Worm (Caenorhabditis elegans): ENCODE measurements around the gene C03G5.14.

DNA sequence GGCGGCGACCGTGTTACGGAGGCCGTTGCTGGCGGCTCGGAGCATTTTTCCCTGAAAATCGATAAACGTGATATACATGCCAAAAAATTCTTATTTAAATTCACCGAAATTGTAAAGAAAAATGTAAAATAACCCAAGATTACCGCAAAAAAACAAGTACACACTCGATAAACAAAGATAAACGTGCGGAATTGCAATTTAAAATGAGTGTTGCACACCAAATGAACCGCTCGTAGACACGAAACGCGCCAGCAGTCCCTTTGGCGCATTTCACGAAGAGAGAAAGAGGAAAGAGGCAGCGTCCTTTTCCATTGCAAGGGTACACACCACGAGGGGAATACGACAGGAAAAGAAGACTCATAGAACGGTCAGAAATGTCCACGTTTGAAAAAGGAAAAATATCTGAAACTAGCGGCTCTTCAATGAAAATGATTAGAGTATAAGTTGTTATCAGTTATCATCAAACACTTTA, 24.3 kb downstream of the C03G5.14 start, which contains the start of gene sdha-1:
- TF ChIP-seq ceh-9 (tag; optimal IDR thresholded peaks at IDR 0.05) (no peak), unc-42 (tag; optimal IDR thresholded peaks at IDR 0.05) (peak; percentile 34), unc-55 (GFP tag; optimal IDR thresholded peaks at IDR 0.05) (no peak), odd-2 (tag; optimal IDR thresholded peaks at IDR 0.05) (no peak), fax-1 (tag; optimal IDR thresholded peaks at IDR 0.05) (no peak), ceh-19 (GFP tag; optimal IDR thresholded peaks at IDR 0.05) (peak; percentile 21), K02D7.2 (tag; optimal IDR thresholded peaks at IDR 0.05) (no peak), ets-4 (tag; optimal IDR thresholded peaks at IDR 0.05) (no peak), pqm-1 (tag; optimal IDR thresholded peaks at IDR 0.05) (peak; percentile 42), pha-2 (tag; optimal IDR thresholded peaks at IDR 0.05) (no peak), C08G9.2 (tag; optimal IDR thresholded peaks at IDR 0.05) (no peak)

Measured in whole organism, late embryonic.